Worm (Caenorhabditis elegans): Measurements from ENCODE around the gene F26D2.10.

Gene F26D2.10

ce11 chrV:16429503-16429902, at the start of gene F26D2.10:
Gene F26D2.10, minus strand, starts transcription at chrV:16429603.
- TF ChIP-seq pes-1 (GFP tag; IDR thresholded peaks at IDR 0.05), result no peak

DNA sequence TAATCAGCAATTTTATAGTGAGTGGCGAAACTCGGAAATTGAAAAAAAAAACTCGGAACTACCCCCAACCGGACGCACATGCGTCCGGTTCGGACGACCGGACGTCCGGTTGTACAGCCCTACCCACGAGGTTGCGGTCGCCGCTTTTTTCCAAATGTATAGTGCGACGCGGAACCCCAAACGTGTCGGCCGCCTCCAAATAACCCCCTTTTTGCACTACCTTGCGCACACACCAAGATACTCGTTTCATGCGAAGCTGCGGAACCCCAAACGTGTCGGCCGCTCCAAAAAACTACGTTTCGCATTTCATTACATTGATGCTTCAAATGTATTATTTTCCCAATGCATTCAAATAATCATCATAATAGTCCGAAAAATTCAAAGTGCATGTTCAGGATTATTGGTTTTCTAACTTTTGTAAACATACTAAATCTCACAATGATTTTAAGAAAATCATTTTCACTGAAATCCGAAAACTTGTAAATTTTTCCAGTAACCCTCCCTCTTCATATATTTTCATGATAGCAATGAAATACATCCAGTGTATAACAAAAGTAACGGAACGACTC, 42.7 kb upstream of the F26D2.10 start, which contains the start of gene srw-35:
TSS of gene srw-35 (plus strand) at position 519 of the 569 bp plus-strand sequence.
- TF ChIP-seq pes-1 (GFP tag; IDR thresholded peaks at IDR 0.05), result no peak

DNA sequence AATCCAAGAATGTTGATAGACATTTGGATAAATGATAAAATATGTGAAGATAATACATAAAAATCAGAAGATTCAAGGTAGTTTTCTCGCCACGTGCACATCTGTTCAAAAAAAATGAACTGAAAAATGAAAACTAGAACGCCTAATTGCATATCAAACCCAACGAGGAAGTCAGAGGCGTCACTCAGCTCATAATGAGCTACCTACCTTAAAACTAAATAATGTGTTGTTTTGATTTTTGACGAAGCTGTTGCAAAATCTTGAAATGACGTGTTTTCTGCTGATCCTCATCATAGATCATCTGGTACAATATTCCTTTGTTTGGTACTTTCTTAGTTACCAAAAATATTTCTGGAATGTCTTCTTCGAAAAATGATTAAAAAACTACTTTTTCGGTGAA, 41.5 kb upstream of the F26D2.10 start, which contains the start of gene srh-138:
TSS of gene srh-138 (minus strand) at position 101 of the 400 bp plus-strand sequence.
- TF ChIP-seq sea-1 (GFP tag; conservative IDR thresholded peaks at IDR 0.05) (no peak), tra-4 (tag; optimal IDR thresholded peaks at IDR 0.05) (no peak), ceh-13 (GFP tag; optimal IDR thresholded peaks at IDR 0.05) (no peak), ets-7 (tag; optimal IDR thresholded peaks at IDR 0.05) (no peak), pes-1 (GFP tag; IDR thresholded peaks at IDR 0.05) (no peak), ceh-36 (tag; optimal IDR thresholded peaks at IDR 0.05) (no peak), tbx-11 (GFP tag; IDR thresholded peaks at IDR 0.05) (no peak), scrt-1 (GFP tag; IDR thresholded peaks at IDR 0.05) (no peak)

DNA sequence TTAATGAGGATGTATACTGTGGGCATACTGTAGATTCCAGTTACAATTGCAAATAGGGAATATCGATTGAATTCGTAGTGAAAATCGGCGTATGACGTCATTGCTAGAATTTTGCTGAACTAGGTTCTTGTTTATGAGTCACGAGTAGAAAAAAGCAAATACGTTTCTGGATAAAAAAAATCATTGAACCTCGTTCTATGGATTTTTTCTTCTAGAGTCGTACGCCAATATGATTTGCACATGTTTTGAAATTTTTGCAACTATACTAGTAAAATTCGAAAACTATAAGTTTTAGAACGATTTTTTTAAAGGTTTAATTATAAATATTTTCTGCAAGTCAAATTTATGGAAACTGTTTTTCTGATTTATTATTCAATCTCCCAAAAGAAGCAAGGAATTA, 38.4 kb upstream of the F26D2.10 start, which contains the start of gene sru-44:
TSS of gene sru-44 (minus strand) at position 101 of the 400 bp plus-strand sequence.
- no peak for TF ChIP-seq ets-7 (tag; optimal IDR thresholded peaks at IDR 0.05)
- no peak for TF ChIP-seq pes-1 (GFP tag; IDR thresholded peaks at IDR 0.05)

DNA sequence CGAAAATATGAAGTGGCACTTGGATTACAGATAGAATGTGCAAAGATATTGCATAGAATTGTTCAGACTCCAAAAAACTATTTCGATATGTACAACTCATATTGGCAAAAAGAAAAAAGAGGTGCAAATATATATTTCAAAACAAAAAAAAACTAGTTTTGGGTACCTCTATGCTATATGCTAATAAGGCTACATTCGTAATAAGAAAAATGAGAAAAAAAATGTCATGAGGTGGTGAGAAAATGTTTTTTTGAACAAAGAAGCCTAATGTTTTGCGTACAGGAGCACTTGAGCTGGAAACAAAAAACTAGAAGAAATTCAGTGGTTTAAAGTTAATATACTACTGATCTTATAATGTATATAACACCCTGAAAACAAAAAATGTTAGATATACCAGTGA, 31.5 kb upstream of the F26D2.10 start, which contains the start of gene srh-142:
TSS of gene srh-142 (minus strand) at position 101 of the 400 bp plus-strand sequence.
- TF ChIP-seq B0310.2 (tag; optimal IDR thresholded peaks at IDR 0.05), result no peak
- TF ChIP-seq hmg-4 (GFP tag; optimal IDR thresholded peaks at IDR 0.05), result no peak
- no peak for TF ChIP-seq hmbx-1 (tag; optimal IDR thresholded peaks at IDR 0.05)
- no peak for TF ChIP-seq F13C5.2 (tag; optimal IDR thresholded peaks at IDR 0.05)
- no peak for TF ChIP-seq flt-1 (GFP tag; IDR thresholded peaks at IDR 0.05)
- no peak for TF ChIP-seq tra-4 (tag; optimal IDR thresholded peaks at IDR 0.05)
- TF ChIP-seq sea-1 (GFP tag; conservative IDR thresholded peaks at IDR 0.05), result no peak
- no peak for TF ChIP-seq ceh-36 (tag; optimal IDR thresholded peaks at IDR 0.05)
- TF ChIP-seq aly-1 (tag; optimal IDR thresholded peaks at IDR 0.05), result no peak
- TF ChIP-seq ama-1 (optimal IDR thresholded peaks at IDR 0.05), result no peak
- TF ChIP-seq scrt-1 (GFP tag; IDR thresholded peaks at IDR 0.05), result no peak
- TF ChIP-seq ets-7 (tag; optimal IDR thresholded peaks at IDR 0.05), result no peak
- no peak for TF ChIP-seq pes-1 (GFP tag; IDR thresholded peaks at IDR 0.05)
- TF ChIP-seq tbx-37 (GFP tag; conservative IDR thresholded peaks at IDR 0.05), result no peak
- no peak for TF ChIP-seq ceh-13 (GFP tag; optimal IDR thresholded peaks at IDR 0.05)
- no peak for TF ChIP-seq tbx-11 (GFP tag; IDR thresholded peaks at IDR 0.05)

DNA sequence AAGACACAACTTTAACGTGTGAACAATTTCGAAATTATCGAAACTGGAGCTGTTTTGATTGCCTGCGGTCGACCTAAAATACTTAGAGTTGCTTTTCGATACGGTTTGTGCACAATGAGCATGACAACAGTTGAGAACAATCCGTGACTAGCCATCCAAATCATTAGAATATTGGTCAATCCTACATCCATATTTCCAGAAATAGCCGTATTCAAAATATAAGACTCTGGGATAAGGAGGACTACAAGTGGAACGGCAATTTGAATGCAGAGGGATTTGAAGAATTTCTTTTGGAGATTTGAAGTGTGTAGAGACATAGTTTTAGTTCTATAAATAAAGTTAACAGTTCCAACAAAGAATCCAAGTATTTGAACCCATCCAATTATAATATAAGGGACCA, 30.0 kb upstream of the F26D2.10 start:
- no peak for TF ChIP-seq hnd-1 (tag; optimal IDR thresholded peaks at IDR 0.05)
- TF ChIP-seq sea-1 (GFP tag; conservative IDR thresholded peaks at IDR 0.05), result no peak
- TF ChIP-seq hmg-4 (GFP tag; optimal IDR thresholded peaks at IDR 0.05), result no peak
- no peak for TF ChIP-seq scrt-1 (GFP tag; IDR thresholded peaks at IDR 0.05)
- no peak for TF ChIP-seq hmbx-1 (tag; optimal IDR thresholded peaks at IDR 0.05)
- no peak for TF ChIP-seq pes-1 (GFP tag; IDR thresholded peaks at IDR 0.05)
- TF ChIP-seq ets-7 (tag; optimal IDR thresholded peaks at IDR 0.05), result no peak
- no peak for TF ChIP-seq ceh-13 (GFP tag; optimal IDR thresholded peaks at IDR 0.05)
- no peak for TF ChIP-seq ama-1 (optimal IDR thresholded peaks at IDR 0.05)
- TF ChIP-seq flt-1 (GFP tag; IDR thresholded peaks at IDR 0.05), result no peak
- no peak for TF ChIP-seq B0310.2 (tag; optimal IDR thresholded peaks at IDR 0.05)

DNA sequence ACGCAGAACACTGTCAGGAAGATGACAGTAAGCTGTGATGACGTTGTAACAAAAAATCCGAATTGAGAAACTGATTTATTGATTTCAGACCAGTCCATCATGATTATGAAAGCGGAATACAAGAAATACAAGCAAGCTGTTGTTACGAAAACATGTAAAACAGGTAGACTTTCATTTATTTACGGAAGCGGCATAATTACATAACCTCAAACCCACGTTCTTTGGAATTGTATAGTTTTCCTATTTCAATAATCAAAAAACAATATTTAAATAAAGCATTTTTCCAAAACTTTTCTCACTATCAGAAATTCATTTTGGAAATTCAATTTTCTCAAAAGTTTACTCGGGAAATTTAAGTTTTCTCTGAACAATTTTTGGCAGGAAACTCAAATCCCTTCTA, 29.3 kb upstream of the F26D2.10 start, which contains the start of gene str-15:
TSS of gene str-15 (minus strand) at position 101 of the 400 bp plus-strand sequence.
- TF ChIP-seq F13C5.2 (tag; optimal IDR thresholded peaks at IDR 0.05) (no peak), B0310.2 (tag; optimal IDR thresholded peaks at IDR 0.05) (no peak), flt-1 (GFP tag; IDR thresholded peaks at IDR 0.05) (no peak), ets-7 (tag; optimal IDR thresholded peaks at IDR 0.05) (no peak), hmg-4 (GFP tag; optimal IDR thresholded peaks at IDR 0.05) (no peak), pes-1 (GFP tag; IDR thresholded peaks at IDR 0.05) (no peak), tbx-37 (GFP tag; conservative IDR thresholded peaks at IDR 0.05) (no peak), ama-1 (optimal IDR thresholded peaks at IDR 0.05) (no peak), aly-1 (tag; optimal IDR thresholded peaks at IDR 0.05) (no peak), sea-1 (GFP tag; conservative IDR thresholded peaks at IDR 0.05) (no peak), tra-4 (tag; optimal IDR thresholded peaks at IDR 0.05) (no peak), tbx-11 (GFP tag; IDR thresholded peaks at IDR 0.05) (no peak), ceh-13 (GFP tag; optimal IDR thresholded peaks at IDR 0.05) (no peak), hmbx-1 (tag; optimal IDR thresholded peaks at IDR 0.05) (no peak)

DNA sequence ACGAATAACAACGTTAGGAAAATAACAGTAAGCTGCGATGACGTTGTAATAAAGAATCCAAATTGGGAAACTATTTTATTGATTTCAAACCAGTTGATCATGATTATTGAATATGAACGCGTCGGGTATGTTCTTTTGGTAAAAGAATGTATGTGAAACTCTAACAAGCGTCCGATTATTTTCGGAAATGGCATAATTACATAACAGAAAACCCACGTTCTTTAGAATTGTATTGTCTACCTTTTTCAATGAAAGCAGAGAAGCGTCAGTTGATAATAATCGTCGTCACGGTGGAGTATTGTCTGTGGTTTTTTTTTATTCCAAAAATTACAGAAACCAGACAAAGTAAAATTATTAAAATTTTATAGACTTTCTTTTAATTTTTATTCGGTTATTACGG, 25.7 kb upstream of the F26D2.10 start, which contains the start of gene str-14:
TSS of gene str-14 (minus strand) at position 101 of the 400 bp plus-strand sequence.
- TF ChIP-seq flt-1 (GFP tag; IDR thresholded peaks at IDR 0.05) (no peak), aly-1 (tag; optimal IDR thresholded peaks at IDR 0.05) (no peak), hnd-1 (tag; optimal IDR thresholded peaks at IDR 0.05) (no peak), scrt-1 (GFP tag; IDR thresholded peaks at IDR 0.05) (no peak), tra-4 (tag; optimal IDR thresholded peaks at IDR 0.05) (no peak), ceh-36 (tag; optimal IDR thresholded peaks at IDR 0.05) (no peak), ama-1 (optimal IDR thresholded peaks at IDR 0.05) (no peak), B0310.2 (tag; optimal IDR thresholded peaks at IDR 0.05) (no peak), sea-1 (GFP tag; conservative IDR thresholded peaks at IDR 0.05) (no peak), tbx-37 (GFP tag; conservative IDR thresholded peaks at IDR 0.05) (no peak), hmbx-1 (tag; optimal IDR thresholded peaks at IDR 0.05) (no peak), hmg-4 (GFP tag; optimal IDR thresholded peaks at IDR 0.05) (no peak), F13C5.2 (tag; optimal IDR thresholded peaks at IDR 0.05) (no peak), tbx-11 (GFP tag; IDR thresholded peaks at IDR 0.05) (no peak), ceh-13 (GFP tag; optimal IDR thresholded peaks at IDR 0.05) (no peak), ets-7 (tag; optimal IDR thresholded peaks at IDR 0.05) (no peak), pes-1 (GFP tag; IDR thresholded peaks at IDR 0.05) (no peak)

Measured in whole organism, early embryonic.